Fruit fly (Drosophila melanogaster) whole organism, pupa: Measurements from ENCODE around the gene RpL7-like.

Experiments
- CG10348 ChIP-seq: fragments of 200-800 bp; sonication (Bioruptor generic); IDR thresholded peaks from 2 replicates; pipeline ENCODE4 v1.3.6; 2022; ENCODE audit warnings: missing biosample characterization, missing genetic modification characterization
- CG12605 ChIP-seq: fragments of 200-800 bp; sonication (Bioruptor generic); IDR thresholded peaks from 2 replicates; pipeline ENCODE4 v1.3.6; 2022; ENCODE audit warnings: missing biosample characterization, missing genetic modification characterization
- CG13204 ChIP-seq: fragments of 200-800 bp; sonication (Bioruptor generic); optimal IDR thresholded peaks from 2 replicates; lab custom pipeline; 2018; ENCODE audit warnings: missing biosample characterization, mild to moderate bottlenecking, missing genetic modification characterization, moderate library complexity
- CG15710 ChIP-seq: fragments of 200-800 bp; sonication (Bioruptor generic); optimal IDR thresholded peaks from 2 replicates; lab custom pipeline; 2018; ENCODE audit warnings: missing biosample characterization, mild to moderate bottlenecking, missing genetic modification characterization, moderate library complexity
- CG17806 ChIP-seq: fragments of 200-800 bp; sonication (Bioruptor generic); optimal IDR thresholded peaks from 2 replicates; lab custom pipeline; 2018; ENCODE audit warnings: missing biosample characterization, mild to moderate bottlenecking, missing genetic modification characterization, moderate library complexity
- CG32121 ChIP-seq: fragments of 200-800 bp; sonication (Bioruptor generic); IDR thresholded peaks from 2 replicates; pipeline ENCODE4 v1.3.6; 2022; ENCODE audit warnings: missing biosample characterization, missing genetic modification characterization
- CG34367 ChIP-seq: fragments of 200-800 bp; sonication (Bioruptor generic); optimal IDR thresholded peaks from 2 replicates; lab custom pipeline; 2018; ENCODE audit warnings: missing biosample characterization, mild to moderate bottlenecking, missing genetic modification characterization
- CG4496 ChIP-seq: fragments of 200-800 bp; sonication (Bioruptor generic); IDR thresholded peaks from 3 replicates; pipeline ENCODE4 v1.3.6; 2022; ENCODE audit warnings: missing biosample characterization, missing genetic modification characterization
- CG8301 ChIP-seq: fragments of 200-800 bp; sonication (Bioruptor generic); optimal IDR thresholded peaks from 2 replicates; lab custom pipeline; 2018; ENCODE audit warnings: missing biosample characterization, mild to moderate bottlenecking, missing genetic modification characterization
- EcR ChIP-seq: fragments of 200-800 bp; sonication (Bioruptor generic); optimal IDR thresholded peaks from 3 replicates; lab custom pipeline; 2019; ENCODE audit warnings: missing biosample characterization, missing genetic modification characterization, mild to moderate bottlenecking, moderate library complexity, missing genetic modification reagents
- Ets98B ChIP-seq: fragments of 200-800 bp; sonication (Bioruptor generic); IDR thresholded peaks from 2 replicates; pipeline ENCODE4 v1.3.6; 2022; ENCODE audit warnings: missing biosample characterization, missing genetic modification characterization
- Pif1A ChIP-seq: fragments of 200-800 bp; sonication (Bioruptor generic); optimal IDR thresholded peaks from 3 replicates; lab custom pipeline; 2016; ENCODE audit warnings: missing biosample characterization, missing genetic modification characterization

DNA sequence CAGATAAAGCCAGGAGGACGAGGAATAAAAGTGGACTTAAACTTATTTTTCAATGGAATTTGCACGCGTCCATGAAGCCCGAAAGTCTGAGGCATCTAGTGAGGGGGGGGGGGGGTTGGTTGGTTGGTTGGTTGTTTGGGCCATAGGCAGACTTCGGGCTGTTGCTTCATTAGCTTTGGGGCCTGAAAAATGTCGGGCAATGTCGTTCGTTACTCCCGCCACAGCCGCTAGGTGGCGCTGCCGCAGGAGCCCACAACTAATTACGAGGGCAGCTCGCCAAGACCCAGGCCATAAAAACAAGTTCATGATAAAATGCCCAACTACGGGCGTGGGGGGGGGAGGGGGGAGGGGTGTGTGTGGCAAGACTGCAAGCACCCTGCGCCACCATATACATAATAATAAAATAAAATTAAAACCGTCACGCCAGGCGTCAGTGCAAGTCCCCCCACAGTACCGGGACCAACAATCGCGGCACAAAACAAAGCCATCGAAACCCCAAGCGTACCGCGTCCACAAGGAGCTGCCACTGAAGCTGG is 22.1 kb downstream of the RpL7-like start:
- TF ChIP-seq CG32121 (GFP tag; lab: Robert Waterston, UW) = no peak
- TF ChIP-seq CG10348 (GFP tag; lab: Robert Waterston, UW) = no peak
- no peak for TF ChIP-seq CG17806 (tag; lab: Kevin White, UChicago)
- TF ChIP-seq CG12605 (GFP tag; lab: Robert Waterston, UW) = no peak
- TF ChIP-seq CG15710 (tag; lab: Kevin White, UChicago) = no peak
- no peak for TF ChIP-seq CG13204 (GFP tag; lab: Kevin White, UChicago)
- TF ChIP-seq EcR (GFP tag; lab: Kevin White, UChicago) = no peak
- TF ChIP-seq Ets98B (GFP tag; lab: Robert Waterston, UW) = no peak
- TF ChIP-seq Pif1A (GFP tag; lab: Kevin White, UChicago) = no peak
- no peak for TF ChIP-seq CG34367 (tag; lab: Kevin White, UChicago)
- no peak for TF ChIP-seq CG4496 (GFP tag; lab: Robert Waterston, UW)
- TF ChIP-seq CG8301 (tag; lab: Kevin White, UChicago) = no peak
